Worm (Caenorhabditis elegans): ENCODE data around the gene F26G1.3.

The F26G1.3 gene

DNA sequence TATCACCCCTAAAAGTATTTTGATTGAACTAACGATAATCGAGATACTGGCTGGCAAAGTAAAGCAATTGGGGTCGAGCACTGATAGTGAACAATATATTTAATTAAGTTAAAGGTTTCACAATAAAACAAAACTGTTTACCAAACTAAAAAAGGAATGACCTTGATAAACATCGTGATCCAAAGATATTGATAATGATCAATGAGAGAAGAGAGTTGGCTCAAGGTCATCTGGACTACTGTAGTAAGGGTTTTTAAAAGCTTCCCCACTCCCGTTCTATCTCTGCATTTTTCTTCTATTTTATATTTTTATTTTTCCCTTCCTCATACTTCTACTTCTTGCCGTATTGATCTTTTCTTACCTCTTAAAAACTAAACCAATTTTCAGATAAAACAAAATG is 9.0 kb upstream of the F26G1.3 start, which contains the start of gene F41C3.2:
F41C3.2 (plus strand) TSS at position 388 of the 400 bp plus-strand sequence.
- peak; percentile 8 for TF ChIP-seq nhr-28 (tag; optimal IDR thresholded peaks at IDR 0.05)
- TF ChIP-seq gei-8 (GFP tag; optimal IDR thresholded peaks at IDR 0.05) = no peak
- peak in 1 of 2 experiments; percentile 30 for TF ChIP-seq lsy-2 (tag; optimal IDR thresholded peaks at IDR 0.05)
- no peak for TF ChIP-seq spr-1 (tag; optimal IDR thresholded peaks at IDR 0.05)

DNA sequence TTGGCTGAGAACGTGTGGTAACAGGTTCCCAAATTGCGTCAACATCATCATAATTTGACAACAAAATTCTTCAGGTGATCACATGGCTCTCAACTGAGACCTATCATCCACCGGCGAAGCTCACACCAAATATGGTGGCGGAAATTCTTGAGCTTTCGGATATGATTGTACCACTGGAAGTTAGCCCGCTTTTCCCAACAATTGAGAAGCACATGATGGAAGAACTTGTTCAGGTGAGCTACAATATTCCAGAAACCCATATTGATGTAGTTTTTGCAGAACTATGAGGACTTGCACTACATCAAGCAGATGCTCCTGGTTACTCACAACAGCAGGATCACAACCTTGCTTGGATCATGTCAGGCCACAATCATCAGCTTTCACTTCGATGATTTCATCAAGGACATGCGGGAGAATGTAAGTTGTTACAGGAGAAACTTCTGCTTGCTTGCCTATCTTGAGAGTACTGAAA is 6.3 kb upstream of the F26G1.3 start, which contains the start of gene F41C3.1:
F41C3.1 (plus strand) TSS at position 51 of the 472 bp plus-strand sequence.
- TF ChIP-seq mdl-1 (tag; optimal IDR thresholded peaks at IDR 0.05) (no peak), unc-62 (GFP tag; optimal IDR thresholded peaks at IDR 0.05 in 1 of 2) (peak in 1 of 2 experiments; percentile 96), unc-62 (tag; optimal IDR thresholded peaks at IDR 0.05) (no peak)

DNA sequence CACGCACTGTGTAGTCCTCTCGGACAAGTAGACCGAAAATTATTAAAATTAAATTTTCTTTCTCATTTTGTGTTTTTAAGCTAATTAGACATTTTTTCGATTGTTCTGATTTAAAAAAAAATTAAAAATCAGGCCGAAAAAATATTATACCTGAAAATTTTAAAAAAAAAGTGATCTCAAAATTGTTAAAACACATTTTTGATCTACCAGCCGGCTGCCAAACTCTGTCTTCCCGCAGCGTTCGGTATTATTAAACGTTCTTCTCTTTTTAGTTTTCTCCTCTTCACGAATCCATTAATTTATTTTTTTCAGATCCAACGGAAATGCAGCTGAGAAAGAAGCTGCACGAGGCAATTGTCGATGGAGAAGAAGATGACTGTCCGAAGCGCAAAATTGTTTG is 5.4 kb upstream of the F26G1.3 start, which contains the start of gene C27D9.1:
C27D9.1 (plus strand) TSS at position 281 of the 400 bp plus-strand sequence.
- TF ChIP-seq lin-39 (tag; optimal IDR thresholded peaks at IDR 0.05) (no peak), aha-1 (tag) (peak; percentile 57), nhr-10 (tag; optimal IDR thresholded peaks at IDR 0.05) (no peak)

DNA sequence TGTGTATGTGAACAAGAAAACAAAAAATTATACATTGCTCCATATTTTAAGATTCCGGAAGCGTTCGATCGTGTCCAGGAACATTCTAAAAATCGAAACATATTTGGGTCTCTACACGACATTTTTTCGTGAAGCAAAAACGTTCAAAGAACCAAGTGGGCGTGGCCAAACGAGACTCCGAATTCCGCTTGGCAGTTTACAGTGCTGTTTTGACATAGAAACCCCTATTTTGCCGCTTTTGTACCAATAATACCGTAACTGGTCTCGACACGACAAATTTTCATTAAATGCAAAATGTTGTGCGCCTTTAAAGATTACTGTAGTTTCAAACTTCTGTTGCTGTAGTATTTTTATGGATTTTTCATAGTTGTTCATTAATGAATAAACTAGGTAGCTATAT is 2.9 kb upstream of the F26G1.3 start:
- TF ChIP-seq F10B5.3 (tag; optimal IDR thresholded peaks at IDR 0.05) = no peak
- peak; percentile 76 for TF ChIP-seq Y48G9A.11 (GFP tag; IDR thresholded peaks at IDR 0.05)
- no peak for TF ChIP-seq zip-11 (GFP tag; IDR thresholded peaks at IDR 0.05)
- TF ChIP-seq skn-1 (tag; optimal IDR thresholded peaks at IDR 0.05) = no peak
- peak; percentile 75 for TF ChIP-seq spr-1 (tag; optimal IDR thresholded peaks at IDR 0.05)
- peak; percentile 15 for TF ChIP-seq spr-3 (GFP tag; optimal IDR thresholded peaks at IDR 0.05)
- no peak for TF ChIP-seq gei-8 (GFP tag; optimal IDR thresholded peaks at IDR 0.05)
- TF ChIP-seq ceh-20 (GFP tag; IDR thresholded peaks at IDR 0.05) = no peak
- no peak for TF ChIP-seq nhr-11 (tag; optimal IDR thresholded peaks at IDR 0.05)
- peak; percentile 37 for TF ChIP-seq T20F7.1 (GFP tag; optimal IDR thresholded peaks at IDR 0.05)

ce11 chrII:4756751-4757150 is 1.8 kb upstream of the F26G1.3 start, which contains the start of gene C27D9.2:
Gene C27D9.2 (minus strand): TSS chrII:4756851.
- TF ChIP-seq Y48G9A.11 (GFP tag; IDR thresholded peaks at IDR 0.05) (no peak), tag-97 (GFP tag; IDR thresholded peaks at IDR 0.05) (no peak), lin-13 (GFP tag; optimal IDR thresholded peaks at IDR 0.05) (no peak), duxl-1 (tag; optimal IDR thresholded peaks at IDR 0.05; ENCODE audit: poor library complexity) (no peak), aha-1 (tag) (no peak), Y105C5A.15 (GFP tag; IDR thresholded peaks at IDR 0.05) (no peak), php-3 (GFP tag; IDR thresholded peaks at IDR 0.05) (no peak), unc-39 (tag; optimal IDR thresholded peaks at IDR 0.05) (no peak), unc-62 (GFP tag; optimal IDR thresholded peaks at IDR 0.05 in 1 of 2) (no peak), unc-62 (tag; optimal IDR thresholded peaks at IDR 0.05) (no peak), lsy-2 (tag; optimal IDR thresholded peaks at IDR 0.05) (no peak), lim-7 (GFP tag; IDR thresholded peaks at IDR 0.05) (no peak), hmg-1.1 (GFP tag; IDR thresholded peaks at IDR 0.05) (no peak), ceh-44 (GFP tag; IDR thresholded peaks at IDR 0.05) (no peak), nhr-41 (GFP tag; IDR thresholded peaks at IDR 0.05) (no peak)

- TF ChIP-seq unc-62 (GFP tag; optimal IDR thresholded peaks at IDR 0.05 in 1 of 2) = peak in 1 of 2 experiments; percentile 32
- TF ChIP-seq unc-62 (tag; optimal IDR thresholded peaks at IDR 0.05) = no peak
- peak; percentile 86 for TF ChIP-seq aha-1 (tag)
- no peak for TF ChIP-seq nhr-10 (tag; optimal IDR thresholded peaks at IDR 0.05)
These were observed 1.3 kb downstream of the F26G1.3 start for ce11 chrII:4759835-4760234.

ce11 chrII:4761020-4761419 is 2.5 kb downstream of the F26G1.3 start:
- TF ChIP-seq dmd-6 (GFP tag; IDR thresholded peaks at IDR 0.05) = peak; percentile 16
- TF ChIP-seq egl-43 (GFP tag; IDR thresholded peaks at IDR 0.05) = no peak
- no peak for TF ChIP-seq cey-2 (tag; optimal IDR thresholded peaks at IDR 0.05; ENCODE audit: borderline replicate concordance, insufficient read depth)
- TF ChIP-seq hlh-11 (tag; optimal IDR thresholded peaks at IDR 0.05) = peak; percentile 18
- TF ChIP-seq ceh-28 (tag; optimal IDR thresholded peaks at IDR 0.05) = no peak
- no peak for TF ChIP-seq nhr-77 (tag; optimal IDR thresholded peaks at IDR 0.05)
- TF ChIP-seq zip-2 (tag; optimal IDR thresholded peaks at IDR 0.05) = no peak
- TF ChIP-seq snpc-1.2 (GFP tag; IDR thresholded peaks at IDR 0.05) = no peak
- no peak for TF ChIP-seq vab-7 (GFP tag; IDR thresholded peaks at IDR 0.05)
- no peak for TF ChIP-seq ceh-20 (GFP tag; IDR thresholded peaks at IDR 0.05)

Data from whole organism, L4 larva.